Fruit fly (Drosophila melanogaster): ENCODE data around the gene CG5612.
A peak's percentile ranks its signal among the peaks of the same experiment; 100 is the strongest.

CG5612 gene

dm6 chr3R:27625911-27626310, at the start of gene CG5612:
Gene CG5612 (minus strand): TSS chr3R:27626011.
- TF ChIP-seq gl (tag; optimal IDR thresholded peaks at IDR 0.05) (no peak), CG4496 (GFP tag; IDR thresholded peaks at IDR 0.05) (no peak), Snoo (tag; optimal IDR thresholded peaks at IDR 0.05) (no peak), CG15710 (tag; optimal IDR thresholded peaks at IDR 0.05) (no peak), Pif1B (GFP tag; optimal IDR thresholded peaks at IDR 0.05) (no peak), Ets98B (GFP tag; IDR thresholded peaks at IDR 0.05) (no peak), CG13204 (GFP tag; optimal IDR thresholded peaks at IDR 0.05) (no peak), CG17806 (tag; optimal IDR thresholded peaks at IDR 0.05) (no peak), CG14655 (GFP tag; optimal IDR thresholded peaks at IDR 0.05) (no peak)

DNA sequence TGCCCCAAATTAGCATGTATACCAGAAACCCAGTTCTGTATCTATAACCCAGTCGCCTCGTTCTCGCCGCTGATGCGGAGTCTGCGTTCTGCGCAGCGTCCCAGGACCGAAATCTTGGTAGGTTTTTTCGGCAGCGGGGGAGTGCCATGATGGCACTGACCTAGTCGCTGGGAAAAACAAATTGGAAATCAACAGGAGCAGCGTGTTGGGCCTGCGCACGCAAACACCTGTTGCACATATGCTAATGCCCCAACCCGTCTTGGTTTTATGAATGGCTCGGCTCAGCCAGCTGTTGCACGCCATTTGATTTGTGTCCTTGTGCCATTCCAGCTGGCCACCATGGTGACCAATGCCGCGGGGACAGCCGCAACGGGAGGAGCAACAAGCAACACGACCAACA, 37.0 kb upstream of the CG5612 start:
- TF ChIP-seq CG12605 (GFP tag; IDR thresholded peaks at IDR 0.05) (peak; percentile 93), CG32121 (GFP tag; IDR thresholded peaks at IDR 0.05) (no peak)

DNA sequence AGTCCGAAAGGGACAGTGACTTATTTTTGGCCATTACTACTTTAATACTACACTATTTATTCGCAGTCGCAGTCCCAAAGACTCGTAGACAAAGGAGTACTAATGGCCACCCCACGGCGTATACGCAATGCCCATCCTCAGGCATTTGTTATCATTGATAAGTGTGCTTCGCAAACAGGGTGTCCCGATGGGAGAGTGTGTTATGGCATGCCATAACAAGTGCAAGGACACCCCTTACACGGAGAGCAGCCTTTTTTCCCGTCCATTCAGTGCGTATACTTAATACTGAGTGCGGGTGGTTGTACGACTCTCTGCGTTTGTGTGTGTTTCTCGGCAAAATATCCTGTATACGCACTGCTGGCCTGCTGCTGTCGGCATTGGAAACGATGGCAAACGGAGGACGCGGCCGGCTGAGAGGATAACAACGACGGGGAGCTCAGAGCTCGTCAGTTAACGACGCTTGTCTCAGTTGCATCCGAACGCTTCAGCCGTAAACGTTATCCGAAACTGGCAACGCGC, 36.2 kb upstream of the CG5612 start, which contains the start of gene unc80:
Gene unc80 (plus strand): TSS at position 469 of the 519 bp plus-strand sequence.
- no peak for TF ChIP-seq Pif1A (GFP tag; optimal IDR thresholded peaks at IDR 0.05)
- no peak for TF ChIP-seq CG12605 (GFP tag; IDR thresholded peaks at IDR 0.05)
- no peak for TF ChIP-seq CG8159 (tag; optimal IDR thresholded peaks at IDR 0.05)

dm6 chr3R:27661389-27661788, 35.6 kb upstream of the CG5612 start:
- TF ChIP-seq Pif1B (GFP tag; optimal IDR thresholded peaks at IDR 0.05) (no peak), CG12605 (GFP tag; IDR thresholded peaks at IDR 0.05) (peak; percentile 87)

dm6 chr3R:27660127-27660579, 34.3 kb upstream of the CG5612 start, which contains the start of gene Mlc1:
Gene Mlc1 (minus strand): TSS chr3R:27660177.
- TF ChIP-seq Snoo (tag; optimal IDR thresholded peaks at IDR 0.05) (no peak), fd96Ca (GFP tag; IDR thresholded peaks at IDR 0.05) (no peak), Ets98B (GFP tag; IDR thresholded peaks at IDR 0.05) (no peak), CG14655 (GFP tag; optimal IDR thresholded peaks at IDR 0.05) (no peak), CG8159 (tag; optimal IDR thresholded peaks at IDR 0.05) (no peak), CG10348 (GFP tag; IDR thresholded peaks at IDR 0.05) (no peak), EcR (GFP tag; optimal IDR thresholded peaks at IDR 0.05) (no peak), CG8301 (tag; optimal IDR thresholded peaks at IDR 0.05) (no peak), CG34367 (tag; optimal IDR thresholded peaks at IDR 0.05) (no peak)

DNA sequence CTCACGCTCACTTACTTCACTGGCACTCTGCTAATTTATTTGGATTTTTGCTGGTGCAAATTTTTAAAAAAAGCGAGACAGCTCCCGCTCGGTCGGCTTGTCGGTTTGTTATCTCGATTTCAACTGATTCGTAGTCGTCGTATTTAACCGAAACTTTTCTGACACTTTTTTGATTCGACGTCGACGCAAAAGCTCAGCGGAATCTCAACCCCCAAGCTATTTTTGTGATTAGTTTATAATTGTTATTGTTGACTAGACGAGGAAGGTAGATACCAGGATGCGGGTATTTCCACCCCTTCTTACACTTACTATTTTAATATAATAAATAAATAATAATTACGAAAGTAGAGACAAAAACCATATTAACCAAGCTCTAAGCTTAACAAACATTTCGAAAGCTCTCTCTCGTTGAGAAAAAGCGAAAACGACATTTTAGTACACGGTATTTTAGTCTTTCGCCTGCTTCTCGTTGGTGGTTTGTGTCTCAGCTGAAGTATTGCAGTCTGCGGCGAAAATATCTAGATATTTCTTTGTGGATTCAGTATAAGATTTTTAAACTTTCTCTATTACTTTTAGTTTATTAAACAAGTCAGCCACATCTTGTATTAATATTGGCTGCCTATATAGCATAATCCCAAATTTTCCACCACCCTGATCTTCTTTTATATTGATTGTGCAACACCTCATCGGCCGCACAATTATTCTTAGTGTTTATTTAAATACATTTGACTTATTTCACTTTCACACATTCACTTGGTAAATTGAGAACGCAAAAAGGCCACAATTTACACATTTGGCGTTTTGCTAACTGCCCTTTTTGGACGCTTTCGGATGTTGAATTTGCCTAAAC, 31.1 kb upstream of the CG5612 start, which contains the start of gene tau:
Gene tau (minus strand): TSS at position 311 of the 850 bp plus-strand sequence.
- TF ChIP-seq CG15710 (tag; optimal IDR thresholded peaks at IDR 0.05) (no peak), CG8159 (tag; optimal IDR thresholded peaks at IDR 0.05) (no peak), CG32121 (GFP tag; IDR thresholded peaks at IDR 0.05) (peak; percentile 20; the same call in 1 of the 2 replicates), CG17806 (tag; optimal IDR thresholded peaks at IDR 0.05) (no peak), CG10348 (GFP tag; IDR thresholded peaks at IDR 0.05) (no peak), EcR (GFP tag; optimal IDR thresholded peaks at IDR 0.05) (no peak), CG13204 (GFP tag; optimal IDR thresholded peaks at IDR 0.05) (no peak), CG14655 (GFP tag; optimal IDR thresholded peaks at IDR 0.05) (no peak)

dm6 chr3R:27655109-27655508, 29.3 kb upstream of the CG5612 start:
- TF ChIP-seq EcR (GFP tag; optimal IDR thresholded peaks at IDR 0.05) (no peak), rn (GFP tag; IDR thresholded peaks at IDR 0.05) (no peak), CG34367 (tag; optimal IDR thresholded peaks at IDR 0.05) (peak; percentile 5), Ets98B (GFP tag; IDR thresholded peaks at IDR 0.05) (no peak; the same call in 1 of the 2 replicates), CG8301 (tag; optimal IDR thresholded peaks at IDR 0.05) (peak; percentile 47), CG14655 (GFP tag; optimal IDR thresholded peaks at IDR 0.05) (peak; percentile 53), CG15710 (tag; optimal IDR thresholded peaks at IDR 0.05) (no peak), CG32121 (GFP tag; IDR thresholded peaks at IDR 0.05) (peak; percentile 59), CG13204 (GFP tag; optimal IDR thresholded peaks at IDR 0.05) (no peak), Pif1B (GFP tag; optimal IDR thresholded peaks at IDR 0.05) (no peak), Snoo (tag; optimal IDR thresholded peaks at IDR 0.05) (no peak), gl (tag; optimal IDR thresholded peaks at IDR 0.05) (no peak), fd96Ca (GFP tag; IDR thresholded peaks at IDR 0.05) (peak; percentile 46; the same call in 1 of the 3 replicates), CG8159 (tag; optimal IDR thresholded peaks at IDR 0.05) (peak; percentile 29), CG9948 (tag; optimal IDR thresholded peaks at IDR 0.05) (peak; percentile 36), CG4496 (GFP tag; IDR thresholded peaks at IDR 0.05) (peak; percentile 60), CG12605 (GFP tag; IDR thresholded peaks at IDR 0.05) (no peak)
